Fruit fly (Drosophila melanogaster): ENCODE data around the gene CG42726.

DNA sequence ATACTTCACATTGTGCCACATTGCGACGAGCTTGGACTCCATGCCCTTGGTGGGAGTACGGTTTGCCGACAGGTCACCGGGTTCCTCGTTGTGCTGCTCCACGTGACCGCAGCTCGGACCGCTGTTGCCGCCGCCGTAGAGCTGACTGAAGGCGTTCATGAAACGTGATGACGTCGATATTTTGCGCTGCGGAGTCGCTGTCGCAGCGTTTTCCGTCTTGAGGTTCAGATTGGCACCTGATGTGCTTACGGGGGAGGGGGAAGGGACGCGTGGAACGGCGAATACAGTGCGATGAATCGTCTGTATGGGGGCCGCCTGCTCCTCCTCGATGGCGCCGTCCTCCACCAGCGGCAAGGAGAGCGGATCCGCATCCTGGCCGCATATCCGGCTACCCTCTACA, 8.3 kb downstream of the CG42726 start:
- TF ChIP-seq Pif1B (GFP tag; optimal IDR thresholded peaks at IDR 0.05) (no peak), gl (tag; optimal IDR thresholded peaks at IDR 0.05) (no peak), CG32121 (GFP tag; IDR thresholded peaks at IDR 0.05) (no peak), Pif1A (GFP tag; optimal IDR thresholded peaks at IDR 0.05) (no peak), CG8159 (tag; optimal IDR thresholded peaks at IDR 0.05) (no peak), CG34367 (tag; optimal IDR thresholded peaks at IDR 0.05) (no peak)
